Fruit fly (Drosophila melanogaster): ENCODE data around the gene mgl.

The mgl gene

DNA sequence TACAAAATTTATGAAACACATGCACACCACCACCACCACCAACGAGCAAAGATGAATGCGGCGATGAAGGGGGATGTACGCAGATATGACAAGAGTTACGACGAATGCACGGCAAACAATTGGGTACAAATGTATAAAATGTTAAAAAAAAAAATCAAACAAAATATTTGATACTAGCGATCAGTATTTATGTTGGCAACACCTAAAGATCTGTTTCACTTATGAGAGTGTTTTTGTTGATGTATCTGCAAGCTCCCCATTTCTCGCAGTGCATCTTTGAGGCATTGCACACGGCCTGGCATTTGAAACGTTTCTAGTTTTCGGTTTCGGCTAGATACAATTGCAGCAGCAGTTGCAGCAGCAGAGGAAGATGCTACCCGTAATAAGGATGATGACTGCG is 13.1 kb downstream of the mgl start (continued):
- TF ChIP-seq Fer3 (tag; optimal IDR thresholded peaks at IDR 0.05) (peak; percentile 46), amos (GFP tag; IDR thresholded peaks at IDR 0.05; ENCODE audit: partially characterized antibody) (no peak), sens (GFP tag) (peak; percentile 98), CG10979 (tag; optimal IDR thresholded peaks at IDR 0.05) (peak; percentile 88), CG13775 (GFP tag; optimal IDR thresholded peaks at IDR 0.05) (peak; percentile 58), H15 (GFP tag; IDR thresholded peaks at IDR 0.05) (peak; percentile 65; the same call in 1 of the 3 replicates), CG1792 (GFP tag; optimal IDR thresholded peaks at IDR 0.05) (peak; percentile 32), PHDP (tag; optimal IDR thresholded peaks at IDR 0.05) (peak; percentile 66), Aef1 (GFP tag; IDR thresholded peaks at IDR 0.05) (peak; percentile 40; the same call in 1 of the 3 replicates), Gug (GFP tag; IDR thresholded peaks at IDR 0.05) (peak; percentile 39; the same call in 1 of the 4 replicates), MBD-R2 (GFP tag; IDR thresholded peaks at IDR 0.05) (no peak), toy (GFP tag; IDR thresholded peaks at IDR 0.05) (no peak), CG11560 (tag; IDR thresholded peaks at IDR 0.05) (no peak), CG15269 (tag; optimal IDR thresholded peaks at IDR 0.05) (peak; percentile 64), CG10366 (GFP tag; IDR thresholded peaks at IDR 0.05) (peak; percentile 65), CG6175 (GFP tag; IDR thresholded peaks at IDR 0.05) (no peak), mirr (GFP tag; optimal IDR thresholded peaks at IDR 0.05) (no peak), CG7372 (GFP tag; IDR thresholded peaks at IDR 0.05) (no peak; the same call in 1 of the 2 replicates), CG6765 (GFP tag; optimal IDR thresholded peaks at IDR 0.05) (no peak), Sox102F (GFP tag; optimal IDR thresholded peaks at IDR 0.05) (peak; percentile 80), gro (GFP tag; optimal IDR thresholded peaks at IDR 0.05) (no peak), CG14050 (GFP tag; IDR thresholded peaks at IDR 0.05) (peak; percentile 27; the same call in 1 of the 3 replicates), CG12942 (GFP tag; optimal IDR thresholded peaks at IDR 0.05) (peak; percentile 66), eyg (GFP tag; optimal IDR thresholded peaks at IDR 0.05) (peak; percentile 32), CG2129 (GFP tag; IDR thresholded peaks at IDR 0.05; ENCODE audit: partially characterized antibody) (no peak), Hmr (GFP tag; optimal IDR thresholded peaks at IDR 0.05) (peak; percentile 33), dysf (GFP tag; IDR thresholded peaks at IDR 0.05) (peak; percentile 69), HLHmδ (GFP tag; optimal IDR thresholded peaks at IDR 0.05) (no peak), abd-A (tag; optimal IDR thresholded peaks at IDR 0.05) (no peak), chm (GFP tag; IDR thresholded peaks at IDR 0.05) (no peak; the same call in 1 of the 2 replicates), vvl (GFP tag; IDR thresholded peaks at IDR 0.05) (peak; percentile 88), az2 (GFP tag; optimal IDR thresholded peaks at IDR 0.05) (peak; percentile 79), Dad (GFP tag; optimal IDR thresholded peaks at IDR 0.05) (peak; percentile 60), pb (GFP tag; optimal IDR thresholded peaks at IDR 0.05) (peak; percentile 46), CG11504 (tag; optimal IDR thresholded peaks at IDR 0.05) (peak; percentile 83), nmo (GFP tag; optimal IDR thresholded peaks at IDR 0.05) (peak; percentile 82), ara (GFP tag; IDR thresholded peaks at IDR 0.05) (peak; percentile 83), CG31441 (GFP tag; IDR thresholded peaks at IDR 0.05) (peak; percentile 83), gce (GFP tag; IDR thresholded peaks at IDR 0.05) (peak; percentile 55; the same call in 1 of the 3 replicates), eve (GFP tag; optimal IDR thresholded peaks at IDR 0.05) (peak; percentile 58 to 90), CG17328 (GFP tag; IDR thresholded peaks at IDR 0.05) (peak; percentile 79), CG3163 (GFP tag; optimal IDR thresholded peaks at IDR 0.05) (peak; percentile 41), D (optimal IDR thresholded peaks at IDR 0.05) (no peak), D (GFP tag; optimal IDR thresholded peaks at IDR 0.05) (peak; percentile 82), HLH3B (GFP tag; IDR thresholded peaks at IDR 0.05) (peak; percentile 74), Max (GFP tag; optimal IDR thresholded peaks at IDR 0.05) (peak; percentile 51), ap (GFP tag; IDR thresholded peaks at IDR 0.05) (peak; percentile 61), CG34376 (GFP tag; optimal IDR thresholded peaks at IDR 0.05) (no peak), CG12391 (tag; optimal IDR thresholded peaks at IDR 0.05) (peak; percentile 75), cas (GFP tag; IDR thresholded peaks at IDR 0.05) (peak; percentile 34; the same call in 1 of the 2 replicates), sens-2 (GFP tag; IDR thresholded peaks at IDR 0.05) (peak; percentile 62; the same call in 1 of the 2 replicates), Neu2 (GFP tag; optimal IDR thresholded peaks at IDR 0.05; ENCODE audit: borderline replicate concordance) (peak; percentile 28)

Data from whole organism, embryonic.